Fruit fly (Drosophila melanogaster) whole organism, embryonic: ENCODE data around the gene hook.
A peak's percentile ranks its signal among the peaks of the same experiment; 100 is the strongest.

Experiments used
- Abd-B ChIP-seq: fragments of 200-800 bp; sonication (Bioruptor generic); optimal IDR thresholded peaks from 2 replicates; lab custom pipeline; 2018; ENCODE audit warnings: missing biosample characterization, mild to moderate bottlenecking, missing genetic modification characterization, moderate library complexity
- Ada2b ChIP-seq: fragments of 200-800 bp; sonication (Bioruptor generic); IDR thresholded peaks from 2 replicates; pipeline ENCODE4 v1.3.6; 2022; ENCODE audit warnings: missing biosample characterization, missing genetic modification characterization
- CG10321 ChIP-seq: fragments of 200-800 bp; sonication (Bioruptor generic); IDR thresholded peaks from 2 replicates; pipeline ENCODE4 v1.3.6; 2022; ENCODE audit warnings: missing biosample characterization, missing genetic modification characterization
- CG10959 ChIP-seq: fragments of 200-800 bp; sonication (Bioruptor generic); IDR thresholded peaks from 2 replicates; pipeline ENCODE4 v1.3.6; 2022; ENCODE audit warnings: missing biosample characterization, missing genetic modification characterization
- CG10979 ChIP-seq: fragments of 200-800 bp; sonication (Bioruptor generic); optimal IDR thresholded peaks from 2 replicates; lab custom pipeline; 2018; ENCODE audit warnings: missing biosample characterization, mild to moderate bottlenecking, missing genetic modification characterization, moderate library complexity
- CG11504 ChIP-seq: fragments of 200-800 bp; sonication (Bioruptor generic); optimal IDR thresholded peaks from 3 replicates; lab custom pipeline; 2019; ENCODE audit warnings: missing biosample characterization, mild to moderate bottlenecking, missing genetic modification characterization, moderate library complexity
- CG11695 ChIP-seq: fragments of 200-800 bp; sonication (Bioruptor generic); IDR thresholded peaks from 3 replicates; pipeline ENCODE4 v1.3.6; 2022; ENCODE audit warnings: missing biosample characterization, missing genetic modification characterization
- CG12071 ChIP-seq: fragments of 200-800 bp; sonication (Bioruptor generic); optimal IDR thresholded peaks from 3 replicates; lab custom pipeline; 2018; ENCODE audit warnings: missing biosample characterization, mild to moderate bottlenecking, missing genetic modification characterization
- CG13287 ChIP-seq: fragments of 200-800 bp; sonication (Bioruptor generic); IDR thresholded peaks from 2 replicates; pipeline ENCODE4 v1.3.6; 2022; ENCODE audit warnings: missing biosample characterization, missing genetic modification characterization; ENCODE audit not compliant: partially characterized antibody
- CG14667 ChIP-seq: fragments of 200-800 bp; sonication (Bioruptor generic); IDR thresholded peaks from 2 replicates; pipeline ENCODE4 v1.3.6; 2022; ENCODE audit warnings: missing biosample characterization, missing genetic modification characterization
- CG17361 ChIP-seq: fragments of 200-800 bp; sonication (Bioruptor generic); IDR thresholded peaks from 3 replicates; pipeline ENCODE4 v1.3.6; 2022; ENCODE audit warnings: missing biosample characterization, missing genetic modification characterization
- CG17802 ChIP-seq: fragments of 200-800 bp; sonication (Bioruptor generic); optimal IDR thresholded peaks from 2 replicates; lab custom pipeline; 2018; ENCODE audit warnings: missing biosample characterization, mild to moderate bottlenecking, missing genetic modification characterization, moderate library complexity
- CG1792 ChIP-seq: fragments of 200-800 bp; sonication (Bioruptor generic); optimal IDR thresholded peaks from 2 replicates; lab custom pipeline; 2016; ENCODE audit warnings: missing biosample characterization, missing genetic modification characterization
- CG2199 ChIP-seq: fragments of 200-800 bp; sonication (Bioruptor generic); IDR thresholded peaks from 3 replicates; pipeline ENCODE4 v1.3.6; 2022; ENCODE audit warnings: missing biosample characterization, missing genetic modification characterization
- CG33557 ChIP-seq: fragments of 200-800 bp; sonication (Bioruptor generic); optimal IDR thresholded peaks from 2 replicates; lab custom pipeline; 2019; ENCODE audit warnings: missing biosample characterization, mild to moderate bottlenecking, missing genetic modification characterization, moderate library complexity
- CG3407 ChIP-seq: fragments of 200-800 bp; sonication (Bioruptor generic); optimal IDR thresholded peaks from 2 replicates; lab custom pipeline; 2018; ENCODE audit warnings: missing biosample characterization, mild to moderate bottlenecking, missing genetic modification characterization
- CG5953 ChIP-seq: fragments of 200-800 bp; sonication (Bioruptor generic); IDR thresholded peaks from 2 replicates; pipeline ENCODE4 v1.3.6; 2022; ENCODE audit warnings: missing biosample characterization, missing genetic modification characterization
- CG7556 ChIP-seq: fragments of 200-800 bp; sonication (Bioruptor generic); optimal IDR thresholded peaks from 2 replicates; lab custom pipeline; 2017; ENCODE audit warnings: missing biosample characterization, mild to moderate bottlenecking, missing genetic modification characterization
- CG9215 ChIP-seq: fragments of 200-800 bp; sonication (Bioruptor generic); IDR thresholded peaks from 2 replicates; pipeline ENCODE4 v1.3.6; 2022; ENCODE audit warnings: missing biosample characterization, missing genetic modification characterization
- CG9932 ChIP-seq: fragments of 200-800 bp; sonication (Bioruptor generic); IDR thresholded peaks from 2 replicates; pipeline ENCODE4 v1.3.6; 2022; ENCODE audit warnings: missing biosample characterization, missing genetic modification characterization
- D19A ChIP-seq: fragments of 200-800 bp; optimal IDR thresholded peaks from 3 replicates; lab custom pipeline; 2019; ENCODE audit warnings: missing biosample characterization, mild to moderate bottlenecking, missing genetic modification characterization, moderate library complexity
- Dip3 ChIP-seq: fragments of 200-800 bp; sonication (Bioruptor generic); optimal IDR thresholded peaks from 3 replicates; lab custom pipeline; 2016; ENCODE audit warnings: missing biosample characterization, missing genetic modification characterization
- Doc3 ChIP-seq: fragments of 200-800 bp; sonication (Bioruptor generic); IDR thresholded peaks from 3 replicates; pipeline ENCODE4 v1.3.6; 2022; ENCODE audit warnings: missing biosample characterization, missing genetic modification characterization; ENCODE audit not compliant: partially characterized antibody
- Ets65A ChIP-seq: fragments of 200-800 bp; sonication (Bioruptor generic); peaks from one replicate; lab custom pipeline; 2016; ENCODE audit warnings: missing biosample characterization, missing genetic modification characterization
- Ets97D ChIP-seq: fragments of 200-800 bp; sonication (Bioruptor generic); optimal IDR thresholded peaks from 3 replicates; lab custom pipeline; 2016; ENCODE audit warnings: missing biosample characterization, missing genetic modification characterization
- GATAe ChIP-seq: fragments of 200-800 bp; sonication (Bioruptor generic); conservative IDR thresholded peaks from 2 replicates; pipeline ENCODE4 v1.3.6; 2022; ENCODE audit warnings: missing biosample characterization, missing genetic modification characterization
- Gsc ChIP-seq: fragments of 200-800 bp; sonication (Bioruptor generic); IDR thresholded peaks from 2 replicates; pipeline ENCODE4 v1.3.6; 2022; ENCODE audit warnings: missing biosample characterization, missing genetic modification characterization
- Hmx ChIP-seq: fragments of 200-800 bp; sonication (Bioruptor generic); optimal IDR thresholded peaks from 2 replicates; lab custom pipeline; 2016; ENCODE audit warnings: missing biosample characterization, missing genetic modification characterization
- MBD-R2 ChIP-seq: fragments of 200-800 bp; sonication (Bioruptor generic); IDR thresholded peaks from 2 replicates; pipeline ENCODE4 v1.3.6; 2022; ENCODE audit warnings: missing biosample characterization, missing genetic modification characterization
- Mrtf ChIP-seq: fragments of 200-800 bp; sonication (Bioruptor generic); IDR thresholded peaks from 3 replicates; pipeline ENCODE4 v1.3.6; 2022; ENCODE audit warnings: missing biosample characterization, missing genetic modification characterization
- Myb ChIP-seq: fragments of 200-800 bp; sonication (Bioruptor generic); optimal IDR thresholded peaks from 2 replicates; lab custom pipeline; 2016; ENCODE audit warnings: missing biosample characterization, missing genetic modification characterization
- Nf-YC ChIP-seq: fragments of 200-800 bp; optimal IDR thresholded peaks from 3 replicates; lab custom pipeline; 2019; ENCODE audit warnings: missing biosample characterization, mild to moderate bottlenecking, missing genetic modification characterization, moderate library complexity
- Ptx1 ChIP-seq: fragments of 200-800 bp; sonication (Bioruptor generic); IDR thresholded peaks from 2 replicates; pipeline ENCODE4 v1.3.6; 2022; ENCODE audit warnings: missing biosample characterization, missing genetic modification characterization
- Rx ChIP-seq: fragments of 200-800 bp; sonication (Bioruptor generic); IDR thresholded peaks from 2 replicates; pipeline ENCODE4 v1.3.6; 2022; ENCODE audit warnings: missing biosample characterization, missing genetic modification characterization
- Vsx1 ChIP-seq: fragments of 200-800 bp; sonication (Bioruptor generic); optimal IDR thresholded peaks from 2 replicates; lab custom pipeline; 2017; ENCODE audit warnings: missing biosample characterization, mild to moderate bottlenecking, missing genetic modification characterization, missing genetic modification reagents
- ara ChIP-seq: fragments of 200-800 bp; sonication (Bioruptor generic); IDR thresholded peaks from 2 replicates; pipeline ENCODE4 v1.3.6; 2022; ENCODE audit warnings: missing biosample characterization, missing genetic modification characterization
- bab2 ChIP-seq: fragments of 200-800 bp; sonication (Bioruptor generic); optimal IDR thresholded peaks from 2 replicates; lab custom pipeline; 2016; ENCODE audit warnings: missing biosample characterization, missing genetic modification characterization
- cad ChIP-seq: fragments of >200 bp; optimal IDR thresholded peaks from 2 replicates; lab custom pipeline; 2017; ENCODE audit warnings: missing biosample characterization, missing genetic modification characterization
- dysf ChIP-seq: fragments of 200-800 bp; sonication (Bioruptor generic); IDR thresholded peaks from 3 replicates; pipeline ENCODE4 v1.3.6; 2022; ENCODE audit warnings: missing biosample characterization, missing genetic modification characterization
- esg ChIP-seq: fragments of 200-800 bp; sonication (Bioruptor generic); conservative IDR thresholded peaks from 2 replicates; pipeline ENCODE4 v1.3.6; 2022; ENCODE audit warnings: missing biosample characterization, missing genetic modification characterization
- eve ChIP-seq, 2 experiments: fragments of >200 bp; optimal IDR thresholded peaks; 2 replicates each; lab custom pipeline; 2017; ENCODE audit warnings: missing biosample characterization in 2 of 2, missing genetic modification characterization in 2 of 2
- gcm ChIP-seq: fragments of 200-800 bp; sonication (Bioruptor generic); optimal IDR thresholded peaks from 2 replicates; lab custom pipeline; 2019; ENCODE audit warnings: missing biosample characterization, mild to moderate bottlenecking, missing genetic modification characterization, moderate library complexity
- ind ChIP-seq: fragments of 200-800 bp; sonication (Bioruptor generic); optimal IDR thresholded peaks from 3 replicates; lab custom pipeline; 2016; ENCODE audit warnings: missing biosample characterization, missing genetic modification characterization
- ken ChIP-seq: fragments of 200-800 bp; sonication (Bioruptor generic); IDR thresholded peaks from 3 replicates; pipeline ENCODE4 v1.3.6; 2022; ENCODE audit warnings: missing biosample characterization, missing genetic modification characterization
- maf-S ChIP-seq: fragments of 200-800 bp; sonication (Bioruptor generic); optimal IDR thresholded peaks from 2 replicates; lab custom pipeline; 2016; ENCODE audit warnings: missing biosample characterization, missing genetic modification characterization
- peb ChIP-seq: fragments of 200-800 bp; sonication (Bioruptor generic); IDR thresholded peaks from 2 replicates; pipeline ENCODE4 v1.3.6; 2022; ENCODE audit warnings: missing biosample characterization, missing genetic modification characterization
- sisA ChIP-seq: fragments of 200-800 bp; sonication (Bioruptor generic); IDR thresholded peaks from 2 replicates; pipeline ENCODE4 v1.3.6; 2022; ENCODE audit warnings: missing biosample characterization, missing genetic modification characterization
- slp2 ChIP-seq: fragments of 200-800 bp; sonication (Bioruptor generic); optimal IDR thresholded peaks from 2 replicates; lab custom pipeline; 2016; ENCODE audit warnings: missing biosample characterization, missing genetic modification characterization
- tna ChIP-seq: fragments of 200-800 bp; sonication (Bioruptor generic); IDR thresholded peaks from 2 replicates; pipeline ENCODE4 v1.3.6; 2022; ENCODE audit warnings: missing biosample characterization, missing genetic modification characterization; ENCODE audit not compliant: partially characterized antibody
- trem ChIP-seq: fragments of 200-800 bp; optimal IDR thresholded peaks from 3 replicates; lab custom pipeline; 2019; ENCODE audit warnings: missing biosample characterization, mild to moderate bottlenecking, missing genetic modification characterization, moderate library complexity
- wdn ChIP-seq: fragments of 200-800 bp; sonication (Bioruptor generic); IDR thresholded peaks from 2 replicates; pipeline ENCODE4 v1.3.6; 2022; ENCODE audit warnings: missing biosample characterization, missing genetic modification characterization

The hook gene

DNA sequence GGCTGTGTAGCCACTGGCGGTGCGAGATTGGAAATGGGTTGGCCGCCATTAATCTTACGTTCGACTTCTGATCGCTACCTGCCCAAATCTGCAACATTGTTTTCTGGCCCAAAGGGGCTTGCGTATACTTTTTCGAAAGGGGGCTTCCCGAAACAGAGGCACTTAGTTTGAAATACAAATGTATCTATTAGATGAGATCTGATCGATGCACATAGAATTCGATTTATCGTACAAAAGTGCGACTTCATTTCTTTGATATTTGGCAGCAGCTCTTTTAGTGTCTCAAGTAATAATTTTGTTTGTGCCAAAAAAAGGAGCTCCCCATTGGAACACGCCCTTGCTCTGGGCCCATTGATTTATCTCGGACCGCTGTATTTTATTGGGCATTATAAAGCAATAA is 38.4 kb upstream of the hook start:
- no peak for TF ChIP-seq Nf-YC (tag; lab: Kevin White, UChicago)
- no peak for TF ChIP-seq Hmx (GFP tag; lab: Kevin White, UChicago)
- TF ChIP-seq CG17802 (tag; lab: Kevin White, UChicago): no peak
- no peak for TF ChIP-seq CG3407 (GFP tag; lab: Kevin White, UChicago)
- no peak for TF ChIP-seq Dip3 (GFP tag; lab: Kevin White, UChicago)
- TF ChIP-seq slp2 (GFP tag; lab: Kevin White, UChicago): no peak
- TF ChIP-seq esg (GFP tag; lab: Robert Waterston, UW): no peak
- no peak for TF ChIP-seq CG11695
- TF ChIP-seq Myb (GFP tag; lab: Kevin White, UChicago): no peak
- no peak for TF ChIP-seq GATAe (GFP tag; lab: Robert Waterston, UW)
- no peak for TF ChIP-seq cad
- no peak for TF ChIP-seq CG10959 (GFP tag; lab: Robert Waterston, UW)
- TF ChIP-seq maf-S (GFP tag; lab: Kevin White, UChicago): no peak
- no peak for TF ChIP-seq gcm
- no peak for TF ChIP-seq ind (GFP tag; lab: Kevin White, UChicago)
- no peak for TF ChIP-seq Vsx1 (GFP tag; lab: Kevin White, UChicago)
- no peak for TF ChIP-seq sisA (GFP tag; lab: Robert Waterston, UW)
- TF ChIP-seq wdn: no peak

DNA sequence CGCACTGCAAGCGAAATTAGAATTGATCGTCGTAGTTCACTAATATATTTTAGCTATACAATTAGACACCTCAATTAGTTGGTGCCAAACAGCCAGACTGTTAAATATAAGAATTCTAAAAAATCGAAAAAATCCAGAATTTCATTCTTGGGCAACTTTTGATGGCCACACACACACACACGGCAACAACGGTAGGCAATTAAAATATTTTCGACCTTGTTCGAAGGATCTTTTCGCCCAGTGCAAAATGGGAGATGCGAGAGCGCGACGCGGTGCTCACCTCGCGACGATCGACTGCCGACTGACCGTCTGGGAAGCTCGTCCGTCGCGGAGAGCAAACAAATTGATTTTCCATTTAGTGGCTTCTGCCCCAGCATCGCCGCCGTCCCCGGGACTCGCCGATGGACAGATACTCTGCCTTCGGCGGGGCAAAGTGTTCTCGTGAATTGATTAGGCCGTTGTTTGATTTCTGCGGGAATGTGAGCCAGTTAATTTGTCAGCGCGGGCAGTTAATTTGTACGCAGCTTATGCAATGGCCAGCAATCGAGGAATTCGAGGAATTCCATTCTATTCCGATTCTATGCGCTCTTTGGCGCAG is 36.3 kb upstream of the hook start, which contains the start of gene CG10702:
Gene CG10702 (minus strand): TSS at position 304 of the 598 bp plus-strand sequence.
- TF ChIP-seq Ptx1 (peak; percentile 26; the same call in 1 of the 2 replicates), CG11504 (peak; percentile 42), tna (GFP tag; lab: Robert Waterston, UW) (no peak), Mrtf (GFP tag; lab: Robert Waterston, UW) (0 out of 3 replicates have a peak, but pooled peaks have one; percentile 15), ara (no peak), CG33557 (GFP tag; lab: Kevin White, UChicago) (no peak), CG17361 (GFP tag; lab: Robert Waterston, UW) (peak; percentile 54; the same call in 2 of the 3 replicates), ken (GFP tag; lab: Robert Waterston, UW) (peak; percentile 55; the same call in 1 of the 3 replicates), CG1792 (peak; percentile 5), CG5953 (no peak), CG9932 (GFP tag; lab: Robert Waterston, UW) (0 out of 2 replicates have a peak, but pooled peaks have one; percentile 13), CG10979 (tag; lab: Kevin White, UChicago) (peak; percentile 1), peb (GFP tag; lab: Robert Waterston, UW) (no peak), CG12071 (GFP tag; lab: Kevin White, UChicago) (no peak), Abd-B (GFP tag; lab: Kevin White, UChicago) (peak; percentile 5), D19A (tag; lab: Kevin White, UChicago) (peak; percentile 80), bab2 (GFP tag; lab: Kevin White, UChicago) (no peak), dysf (GFP tag; lab: Robert Waterston, UW) (peak; percentile 18; the same call in 1 of the 3 replicates), CG14667 (GFP tag; lab: Robert Waterston, UW) (no peak), Doc3 (GFP tag; lab: Robert Waterston, UW) (no peak), gcm (no peak), trem (tag; lab: Kevin White, UChicago) (no peak), Ets97D (GFP tag; lab: Kevin White, UChicago) (no peak), CG10321 (GFP tag; lab: Robert Waterston, UW) (no peak), Ets65A (GFP tag; lab: Kevin White, UChicago) (peak; percentile 91), Ada2b (GFP tag; lab: Robert Waterston, UW) (peak; percentile 28; the same call in 1 of the 2 replicates), CG13287 (GFP tag; lab: Robert Waterston, UW) (no peak), CG9215 (GFP tag; lab: Robert Waterston, UW) (0 out of 2 replicates have a peak, but pooled peaks have one; percentile 8), eve (GFP tag; optimal IDR thresholded peaks at IDR 0.05; lab: Kevin White, UChicago) (no peak), CG7556 (no peak), Rx (0 out of 2 replicates have a peak, but pooled peaks have one; percentile 6), MBD-R2 (GFP tag; lab: Robert Waterston, UW) (no peak), CG2199 (0 out of 3 replicates have a peak, but pooled peaks have one; percentile 20), Gsc (GFP tag; lab: Robert Waterston, UW) (no peak)
